ENCODE assay signal across 4 fruit fly cellular contexts in genomic region chr3R:8788722-8789400, dm6.
A peak's percentile ranks its signal among the peaks of the same experiment; 100 is the strongest.
TF ChIP-seq lines count a peak whose summit lies in the region.

No protein-coding gene starts in this region.

- no peak for TF ChIP-seq CTCF in whole organism, embryonic (GFP tag; optimal IDR thresholded peaks at IDR 0.05; lab: Kevin White, UChicago)

TF ChIP-seq in whole organism, embryonic, 481 proteins besides CTCF, POLR2A, EP300 and RAD21 (continues in another document):
- peak; percentile 86 for TF ChIP-seq vvl (GFP tag; IDR thresholded peaks at IDR 0.05; lab: Robert Waterston, UW)
- peak; percentile 54; the same call in 1 of the 2 replicates for TF ChIP-seq ssp (GFP tag; IDR thresholded peaks at IDR 0.05; lab: Robert Waterston, UW)
- peak; percentile 91 for TF ChIP-seq Drgx (GFP tag; IDR thresholded peaks at IDR 0.05; lab: Robert Waterston, UW)
- peak; percentile 31 for TF ChIP-seq Six4 (GFP tag; optimal IDR thresholded peaks at IDR 0.05; lab: Kevin White, UChicago)
- TF ChIP-seq nerfin-1 (tag; optimal IDR thresholded peaks at IDR 0.05; lab: Kevin White, UChicago) = peak; percentile 0
- peak; percentile 45 for TF ChIP-seq CG1603 (tag; optimal IDR thresholded peaks at IDR 0.05; lab: Kevin White, UChicago)
- peak; percentile 30 for TF ChIP-seq CG12219 (GFP tag; optimal IDR thresholded peaks at IDR 0.05; lab: Kevin White, UChicago)
- 0 out of 2 replicates have a peak, but pooled peaks have one; percentile 21 for TF ChIP-seq CG31224 (GFP tag; IDR thresholded peaks at IDR 0.05; lab: Robert Waterston, UW)
- TF ChIP-seq CG14667 (GFP tag; IDR thresholded peaks at IDR 0.05; lab: Robert Waterston, UW) = peak; percentile 52; the same call in 1 of the 2 replicates
- TF ChIP-seq CG6272 (GFP tag; IDR thresholded peaks at IDR 0.05; lab: Robert Waterston, UW) = peak; percentile 31; the same call in 1 of the 2 replicates
- no peak for TF ChIP-seq her (GFP tag; optimal IDR thresholded peaks at IDR 0.05; lab: Kevin White, UChicago)
- no peak for TF ChIP-seq vfl (GFP tag; optimal IDR thresholded peaks at IDR 0.05; lab: Kevin White, UChicago)
- peak; percentile 81 for TF ChIP-seq dmrt99B (tag; optimal IDR thresholded peaks at IDR 0.05; lab: Kevin White, UChicago)
- TF ChIP-seq danr (GFP tag; IDR thresholded peaks at IDR 0.05; lab: Robert Waterston, UW) = peak; percentile 78
- TF ChIP-seq onecut (GFP tag; IDR thresholded peaks at IDR 0.05; lab: Robert Waterston, UW) = 0 out of 2 replicates have a peak, but pooled peaks have one; percentile 22
- peak; percentile 13 for TF ChIP-seq CG18599 (GFP tag; optimal IDR thresholded peaks at IDR 0.05; lab: Kevin White, UChicago)
- peak; percentile 14 for TF ChIP-seq CG14710 (tag; optimal IDR thresholded peaks at IDR 0.05; lab: Kevin White, UChicago)
- peak; percentile 77 for TF ChIP-seq CG11504 (tag; optimal IDR thresholded peaks at IDR 0.05; lab: Kevin White, UChicago)
- no peak for TF ChIP-seq CG17186 (GFP tag; optimal IDR thresholded peaks at IDR 0.05; lab: Kevin White, UChicago)
- peak; percentile 76 for TF ChIP-seq CG2712 (tag; optimal IDR thresholded peaks at IDR 0.05; lab: Kevin White, UChicago)
- no peak for TF ChIP-seq fu2 (GFP tag; optimal IDR thresholded peaks at IDR 0.05; lab: Kevin White, UChicago)

TF ChIP-seq in whole organism, prepupa, 60 proteins besides CTCF, POLR2A, EP300 and RAD21 (continues in another document):
- TF ChIP-seq CG8319 (GFP tag; optimal IDR thresholded peaks at IDR 0.05; lab: Kevin White, UChicago) (peak; percentile 56), acj6 (GFP tag; optimal IDR thresholded peaks at IDR 0.05; lab: Kevin White, UChicago) (peak; percentile 82), CG6808 (GFP tag; optimal IDR thresholded peaks at IDR 0.05; lab: Kevin White, UChicago) (peak; percentile 43), Eip93F (GFP tag; optimal IDR thresholded peaks at IDR 0.05; lab: Kevin White, UChicago) (no peak), Blimp-1 (GFP tag; optimal IDR thresholded peaks at IDR 0.05; lab: Kevin White, UChicago) (peak; percentile 28), Hr38 (GFP tag; optimal IDR thresholded peaks at IDR 0.05; lab: Kevin White, UChicago) (no peak), CG3919 (GFP tag; optimal IDR thresholded peaks at IDR 0.05; lab: Kevin White, UChicago) (peak; percentile 85), topi (GFP tag; optimal IDR thresholded peaks at IDR 0.05; lab: Kevin White, UChicago) (peak; percentile 70), Hr4 (GFP tag; optimal IDR thresholded peaks at IDR 0.05; lab: Kevin White, UChicago) (peak; percentile 89), CG34406 (GFP tag; optimal IDR thresholded peaks at IDR 0.05; lab: Kevin White, UChicago) (peak; percentile 70), Sox14 (GFP tag; optimal IDR thresholded peaks at IDR 0.05; lab: Kevin White, UChicago) (peak; percentile 73), eg (GFP tag; IDR thresholded peaks at IDR 0.05; lab: Robert Waterston, UW) (peak; percentile 97), pdm3 (GFP tag; optimal IDR thresholded peaks at IDR 0.05; lab: Kevin White, UChicago) (peak; percentile 80), CG16779 (tag; optimal IDR thresholded peaks at IDR 0.05; lab: Kevin White, UChicago) (peak; percentile 73), Ets21C (GFP tag; optimal IDR thresholded peaks at IDR 0.05; lab: Kevin White, UChicago) (peak; percentile 31), CG11902 (GFP tag; optimal IDR thresholded peaks at IDR 0.05; lab: Kevin White, UChicago) (peak; percentile 56), achi (GFP tag; optimal IDR thresholded peaks at IDR 0.05; lab: Kevin White, UChicago) (peak; percentile 82), CG8632 (GFP tag; optimal IDR thresholded peaks at IDR 0.05; lab: Kevin White, UChicago) (peak; percentile 54), CG7368 (GFP tag; optimal IDR thresholded peaks at IDR 0.05; lab: Kevin White, UChicago) (peak; percentile 65), Gug (GFP tag; IDR thresholded peaks at IDR 0.05; lab: Robert Waterston, UW) (peak; percentile 84), fd85E (GFP tag; optimal IDR thresholded peaks at IDR 0.05; lab: Kevin White, UChicago) (peak; percentile 47), CG15336 (GFP tag; IDR thresholded peaks at IDR 0.05; lab: Robert Waterston, UW) (peak; percentile 90), OdsH (GFP tag; optimal IDR thresholded peaks at IDR 0.05; lab: Kevin White, UChicago) (peak; percentile 82), Eip78C (GFP tag; lab: Kevin White, UChicago) (peak; percentile 97)

TF ChIP-seq in whole organism, pupa, 21 proteins besides CTCF, POLR2A, EP300 and RAD21:
- TF ChIP-seq rn (GFP tag; IDR thresholded peaks at IDR 0.05; lab: Robert Waterston, UW) (peak; percentile 87), CG13204 (GFP tag; optimal IDR thresholded peaks at IDR 0.05; lab: Kevin White, UChicago) (no peak), CG8301 (tag; optimal IDR thresholded peaks at IDR 0.05; lab: Kevin White, UChicago) (peak; percentile 82), gl (tag; optimal IDR thresholded peaks at IDR 0.05; lab: Kevin White, UChicago) (peak; percentile 41), Pif1A (GFP tag; optimal IDR thresholded peaks at IDR 0.05; lab: Kevin White, UChicago) (peak; percentile 97), CG12605 (GFP tag; IDR thresholded peaks at IDR 0.05; lab: Robert Waterston, UW) (peak; percentile 91), EcR (GFP tag; optimal IDR thresholded peaks at IDR 0.05; lab: Kevin White, UChicago) (no peak), CG17806 (tag; optimal IDR thresholded peaks at IDR 0.05; lab: Kevin White, UChicago) (peak; percentile 77), CG14655 (GFP tag; optimal IDR thresholded peaks at IDR 0.05; lab: Kevin White, UChicago) (peak; percentile 89), CG8159 (tag; optimal IDR thresholded peaks at IDR 0.05; lab: Kevin White, UChicago) (peak; percentile 82), CG34367 (tag; optimal IDR thresholded peaks at IDR 0.05; lab: Kevin White, UChicago) (peak; percentile 76), CG32121 (GFP tag; IDR thresholded peaks at IDR 0.05; lab: Robert Waterston, UW) (peak; percentile 90), CG9948 (tag; optimal IDR thresholded peaks at IDR 0.05; lab: Kevin White, UChicago) (peak; percentile 82), Pif1B (GFP tag; optimal IDR thresholded peaks at IDR 0.05; lab: Kevin White, UChicago) (peak; percentile 98), D1 (tag; optimal IDR thresholded peaks at IDR 0.05; lab: Kevin White, UChicago) (no peak), Snoo (tag; optimal IDR thresholded peaks at IDR 0.05; lab: Kevin White, UChicago) (peak; percentile 27), CG15710 (tag; optimal IDR thresholded peaks at IDR 0.05; lab: Kevin White, UChicago) (peak; percentile 78), fd96Ca (GFP tag; IDR thresholded peaks at IDR 0.05; lab: Robert Waterston, UW) (peak; percentile 94), Ets98B (GFP tag; IDR thresholded peaks at IDR 0.05; lab: Robert Waterston, UW) (peak; percentile 95), CG4496 (GFP tag; IDR thresholded peaks at IDR 0.05; lab: Robert Waterston, UW) (peak; percentile 96), CG10348 (GFP tag; IDR thresholded peaks at IDR 0.05; lab: Robert Waterston, UW) (no peak)
TF ChIP-seq in whole organism, pupa: peak in this region for 17.

TF ChIP-seq in whole organism, wandering third instar larva, 38 proteins besides CTCF, POLR2A, EP300 and RAD21:
- TF ChIP-seq Vsx2 (GFP tag; optimal IDR thresholded peaks at IDR 0.05; lab: Kevin White, UChicago; ENCODE audit: partially characterized antibody) (no peak), HLH106 (tag; optimal IDR thresholded peaks at IDR 0.05; lab: Kevin White, UChicago) (peak; percentile 24), Myc (optimal IDR thresholded peaks at IDR 0.05; lab: Kevin White, UChicago) (no peak), ey (GFP tag; optimal IDR thresholded peaks at IDR 0.05; lab: Kevin White, UChicago) (peak; percentile 31), fru (GFP tag; optimal IDR thresholded peaks at IDR 0.05; lab: Kevin White, UChicago) (peak; percentile 15), rgr (GFP tag; optimal IDR thresholded peaks at IDR 0.05; lab: Kevin White, UChicago) (peak; percentile 5), foxo (GFP tag; optimal IDR thresholded peaks at IDR 0.05; lab: Kevin White, UChicago) (peak in 1 of 2 experiments; percentile 37), h (GFP tag; optimal IDR thresholded peaks at IDR 0.05; lab: Kevin White, UChicago) (peak; percentile 42)
TF ChIP-seq in whole organism, wandering third instar larva: peak in this region for 6.

Comparison
In these comparisons a context has a peak if more than half of its experiments do, and no peak if none do; other contexts are left out.
1. Of the 7 proteins assayed by ChIP-seq in both whole organism, embryonic and whole organism, prepupa: peak only in whole organism, embryonic: none; only in whole organism, prepupa: CG16779, Hr39 and Lpt; in both: Blimp-1, Gug and Sox102F; in neither: 1.